Worm (Caenorhabditis elegans): ENCODE measurements around the gene rec-8.

Gene rec-8

ce11 chrIV:13322429-13322828, 30.6 kb downstream of the rec-8 start:
- no peak for TF ChIP-seq ceh-83 (GFP tag; optimal IDR thresholded peaks at IDR 0.05)
- no peak for TF ChIP-seq M03D4.4 (tag; optimal IDR thresholded peaks at IDR 0.05)
- TF ChIP-seq nhr-28 (tag; optimal IDR thresholded peaks at IDR 0.05), result no peak
- no peak for TF ChIP-seq unc-39 (tag; optimal IDR thresholded peaks at IDR 0.05)
- TF ChIP-seq hlh-1 (tag; optimal IDR thresholded peaks at IDR 0.05), result no peak
- TF ChIP-seq sem-2 (GFP tag; optimal IDR thresholded peaks at IDR 0.05), result no peak
- TF ChIP-seq tbx-8 (GFP tag; optimal IDR thresholded peaks at IDR 0.05), result no peak
- TF ChIP-seq unc-120 (tag; optimal IDR thresholded peaks at IDR 0.05; ENCODE audit: poor library complexity, severe bottlenecking), result no peak
- TF ChIP-seq nhr-237 (tag; optimal IDR thresholded peaks at IDR 0.05), result no peak
- no peak for TF ChIP-seq nhr-12 (tag; optimal IDR thresholded peaks at IDR 0.05)

ce11 chrIV:13319886-13320650, 32.9 kb downstream of the rec-8 start:
- TF ChIP-seq hlh-1 (tag; optimal IDR thresholded peaks at IDR 0.05), result no peak

- TF ChIP-seq ces-1 (GFP tag; optimal IDR thresholded peaks at IDR 0.05) (no peak), lsy-2 (tag; optimal IDR thresholded peaks at IDR 0.05) (no peak), lin-32 (GFP tag; optimal IDR thresholded peaks at IDR 0.05) (no peak), ztf-11 (tag; optimal IDR thresholded peaks at IDR 0.05) (no peak), pha-4 (tag; optimal IDR thresholded peaks at IDR 0.05) (no peak), cnd-1 (tag; optimal IDR thresholded peaks at IDR 0.05) (no peak), ham-2 (GFP tag; optimal IDR thresholded peaks at IDR 0.05) (no peak), ceh-39 (tag; optimal IDR thresholded peaks at IDR 0.05) (no peak), lin-13 (tag; optimal IDR thresholded peaks at IDR 0.05) (no peak), mab-5 (tag; optimal IDR thresholded peaks at IDR 0.05) (no peak), nhr-2 (tag; optimal IDR thresholded peaks at IDR 0.05) (no peak), ceh-43 (GFP tag; optimal IDR thresholded peaks at IDR 0.05) (no peak), unc-62 (GFP tag; optimal IDR thresholded peaks at IDR 0.05) (no peak), flh-1 (GFP tag; optimal IDR thresholded peaks at IDR 0.05) (no peak), nhr-28 (tag; optimal IDR thresholded peaks at IDR 0.05) (no peak), ceh-83 (GFP tag; optimal IDR thresholded peaks at IDR 0.05) (no peak), unc-120 (tag; optimal IDR thresholded peaks at IDR 0.05; ENCODE audit: poor library complexity, severe bottlenecking) (no peak)
Measured at ce11 chrIV:13318773-13319172, 34.2 kb downstream of the rec-8 start.

ce11 chrIV:13315344-13315743, 37.6 kb downstream of the rec-8 start, which contains the start of gene fat-1:
fat-1 (plus strand) TSS chrIV:13315644.
- TF ChIP-seq nhr-237 (tag; optimal IDR thresholded peaks at IDR 0.05) (no peak), nhr-76 (tag; optimal IDR thresholded peaks at IDR 0.05) (no peak), nhr-2 (tag; optimal IDR thresholded peaks at IDR 0.05) (no peak), tbx-8 (GFP tag; optimal IDR thresholded peaks at IDR 0.05) (no peak), elt-3 (tag; optimal IDR thresholded peaks at IDR 0.05) (no peak), drap-1 (GFP tag; optimal IDR thresholded peaks at IDR 0.05) (no peak), cnd-1 (tag; optimal IDR thresholded peaks at IDR 0.05) (no peak), mep-1 (tag; optimal IDR thresholded peaks at IDR 0.05) (no peak), blmp-1 (tag; optimal IDR thresholded peaks at IDR 0.05) (no peak), ceh-83 (GFP tag; optimal IDR thresholded peaks at IDR 0.05) (no peak), nhr-28 (tag; optimal IDR thresholded peaks at IDR 0.05) (no peak), zip-8 (tag; optimal IDR thresholded peaks at IDR 0.05) (no peak), ceh-43 (GFP tag; optimal IDR thresholded peaks at IDR 0.05) (no peak), ces-1 (GFP tag; optimal IDR thresholded peaks at IDR 0.05) (no peak), flh-1 (GFP tag; optimal IDR thresholded peaks at IDR 0.05) (no peak), unc-120 (tag; optimal IDR thresholded peaks at IDR 0.05; ENCODE audit: poor library complexity, severe bottlenecking) (no peak), M03D4.4 (tag; optimal IDR thresholded peaks at IDR 0.05) (no peak)

ce11 chrIV:13314181-13314580, 38.8 kb downstream of the rec-8 start:
- TF ChIP-seq unc-39 (tag; optimal IDR thresholded peaks at IDR 0.05) (no peak), ceh-39 (tag; optimal IDR thresholded peaks at IDR 0.05) (no peak), nhr-76 (tag; optimal IDR thresholded peaks at IDR 0.05) (no peak)

- TF ChIP-seq nhr-237 (tag; optimal IDR thresholded peaks at IDR 0.05) (no peak), lin-32 (GFP tag; optimal IDR thresholded peaks at IDR 0.05) (no peak), nhr-12 (tag; optimal IDR thresholded peaks at IDR 0.05) (no peak), drap-1 (GFP tag; optimal IDR thresholded peaks at IDR 0.05) (no peak), mab-5 (tag; optimal IDR thresholded peaks at IDR 0.05) (no peak), elt-1 (tag; optimal IDR thresholded peaks at IDR 0.05; ENCODE audit: borderline replicate concordance, insufficient read depth) (no peak), lsy-2 (tag; optimal IDR thresholded peaks at IDR 0.05) (no peak)
Measured at ce11 chrIV:13313156-13313555, 39.8 kb downstream of the rec-8 start.
